Fruit fly (Drosophila melanogaster) Kc167 (cell line): ENCODE data around the gene CG13928.

Source experiments
- Myc ChIP-seq: fragments of >200 bp; optimal IDR thresholded peaks from 2 replicates; lab custom pipeline; 2017; ENCODE audit warnings: missing external identifiers
- Sin3A ChIP-seq: fragments of >200 bp; optimal IDR thresholded peaks from 2 replicates; lab custom pipeline; 2018; ENCODE audit warnings: missing external identifiers
- h ChIP-seq: fragments of >200 bp; optimal IDR thresholded peaks from 3 replicates; lab custom pipeline; 2018; ENCODE audit warnings: missing external identifiers
- insv ChIP-seq: fragments of >200 bp; optimal IDR thresholded peaks from 3 replicates; lab custom pipeline; 2018; ENCODE audit warnings: missing external identifiers
- psq ChIP-seq: fragments of >200 bp; optimal IDR thresholded peaks from 2 replicates; lab custom pipeline; 2017; ENCODE audit warnings: missing external identifiers
- ttk ChIP-seq: sonication (Bioruptor generic); optimal IDR thresholded peaks from 2 replicates; lab custom pipeline; 2017; ENCODE audit warnings: missing external identifiers

The CG13928 gene

dm6 chr3L:1629064-1629777 lies 1.0 kb upstream of the CG13928 start, which contains the start of gene GC:
TSS of gene GC (minus strand) at chr3L:1629301.
- no peak for TF ChIP-seq insv

dm6 chr3L:1626924-1627323 lies 1.3 kb downstream of the CG13928 start:
- TF ChIP-seq h (lab: Kevin White, UChicago) (no peak), Myc (lab: Kevin White, UChicago) (no peak), psq (no peak), insv (no peak), ttk (lab: Kevin White, UChicago) (no peak)

dm6 chr3L:1618116-1618727 lies 10.0 kb downstream of the CG13928 start, which contains the start of the genes CG13926, ABCB7 and CG33230:
TSS of gene CG13926 (minus strand) at chr3L:1618158.
TSS of gene ABCB7 (plus strand) at chr3L:1618414.
TSS of gene CG33230 (plus strand) at chr3L:1618414.
- TF ChIP-seq h (lab: Kevin White, UChicago) (no peak), insv (no peak), Sin3A (lab: Kevin White, UChicago) (no peak), ttk (lab: Kevin White, UChicago) (no peak), psq (no peak), Myc (lab: Kevin White, UChicago) (no peak)

dm6 chr3L:1615701-1616100 lies 12.5 kb downstream of the CG13928 start, which contains the start of gene CG12105:
TSS of gene CG12105 (minus strand) at chr3L:1615801.
- TF ChIP-seq insv (no peak), Myc (lab: Kevin White, UChicago) (no peak), ttk (lab: Kevin White, UChicago) (no peak), psq (no peak), h (lab: Kevin White, UChicago) (no peak), Sin3A (lab: Kevin White, UChicago) (no peak)

dm6 chr3L:1614465-1615084 lies 13.6 kb downstream of the CG13928 start:
- TF ChIP-seq h (lab: Kevin White, UChicago): no peak
- no peak for TF ChIP-seq Myc (lab: Kevin White, UChicago)
- TF ChIP-seq ttk (lab: Kevin White, UChicago): no peak
- no peak for TF ChIP-seq psq
- no peak for TF ChIP-seq insv
- no peak for TF ChIP-seq Sin3A (lab: Kevin White, UChicago)

dm6 chr3L:1609611-1610010 lies 18.6 kb downstream of the CG13928 start:
- TF ChIP-seq h (lab: Kevin White, UChicago) (no peak), Sin3A (lab: Kevin White, UChicago) (no peak), insv (no peak), ttk (lab: Kevin White, UChicago) (no peak), psq (no peak), Myc (lab: Kevin White, UChicago) (no peak)

- TF ChIP-seq Myc (lab: Kevin White, UChicago) (no peak), ttk (lab: Kevin White, UChicago) (no peak), insv (no peak), h (lab: Kevin White, UChicago) (no peak), psq (no peak), Sin3A (lab: Kevin White, UChicago) (no peak)
These were observed 25.4 kb downstream of the CG13928 start, which contains the start of the genes CG18170 and CG33791 for dm6 chr3L:1602833-1603128. TSS of gene CG18170 (plus strand) at chr3L:1602954. TSS of gene CG33791 (plus strand) at chr3L:1602954.

dm6 chr3L:1602064-1602832 lies 25.9 kb downstream of the CG13928 start, which contains the start of gene CG12104:
TSS of gene CG12104 (minus strand) at chr3L:1602674.
- no peak for TF ChIP-seq psq
- no peak for TF ChIP-seq h (lab: Kevin White, UChicago)
- no peak for TF ChIP-seq Myc (lab: Kevin White, UChicago)

- no peak for TF ChIP-seq ttk (lab: Kevin White, UChicago)
- no peak for TF ChIP-seq h (lab: Kevin White, UChicago)
- no peak for TF ChIP-seq Sin3A (lab: Kevin White, UChicago)
- no peak for TF ChIP-seq psq
These were observed 35.2 kb downstream of the CG13928 start for dm6 chr3L:1592822-1593452.

dm6 chr3L:1591692-1592371 lies 36.3 kb downstream of the CG13928 start:
- TF ChIP-seq Myc (lab: Kevin White, UChicago): no peak
- no peak for TF ChIP-seq ttk (lab: Kevin White, UChicago)
- no peak for TF ChIP-seq Sin3A (lab: Kevin White, UChicago)
- no peak for TF ChIP-seq insv
- TF ChIP-seq h (lab: Kevin White, UChicago): no peak
- no peak for TF ChIP-seq psq

dm6 chr3L:1590194-1590593 lies 38.0 kb downstream of the CG13928 start:
- TF ChIP-seq Myc (lab: Kevin White, UChicago) (no peak), insv (no peak), psq (no peak), Sin3A (lab: Kevin White, UChicago) (no peak), ttk (lab: Kevin White, UChicago) (no peak), h (lab: Kevin White, UChicago) (no peak)
